Worm (Caenorhabditis elegans) whole organism, mixed stage, embryonic: ENCODE measurements around the gene ndub-2.

Source experiments
- M03D4.4 ChIP-seq: sonication (generic microtip); optimal IDR thresholded peaks from 2 replicates; lab custom pipeline; 2017; ENCODE audit warnings: mild to moderate bottlenecking, missing genetic modification characterization, missing compliant biosample characterization
- blmp-1 ChIP-seq: fragments of 150-350 bp; optimal IDR thresholded peaks from 2 replicates; lab custom pipeline; 2014; ENCODE audit warnings: missing biosample characterization, missing genetic modification characterization
- ceh-43 ChIP-seq: fragments of 200-800 bp; sonication (Bioruptor generic); optimal IDR thresholded peaks from 2 replicates; lab custom pipeline; 2018; ENCODE audit warnings: mild to moderate bottlenecking, missing genetic modification characterization, moderate library complexity, missing compliant biosample characterization
- ceh-83 ChIP-seq: fragments of 200-800 bp; sonication (Bioruptor generic); optimal IDR thresholded peaks from 2 replicates; lab custom pipeline; 2018; ENCODE audit warnings: mild to moderate bottlenecking, missing genetic modification characterization, missing compliant biosample characterization
- ces-1 ChIP-seq: fragments of 150-350 bp; optimal IDR thresholded peaks from 2 replicates; lab custom pipeline; 2014; ENCODE audit warnings: missing biosample characterization, missing genetic modification reagents, missing genetic modification characterization
- cnd-1 ChIP-seq: fragments of 200-800 bp; sonication (Bioruptor generic); optimal IDR thresholded peaks from 2 replicates; lab custom pipeline; 2018; ENCODE audit warnings: mild to moderate bottlenecking, missing genetic modification characterization, missing compliant biosample characterization
- drap-1 ChIP-seq: fragments of 200-800 bp; sonication (Bioruptor generic); optimal IDR thresholded peaks from 3 replicates; lab custom pipeline; 2018; ENCODE audit warnings: mild to moderate bottlenecking, missing genetic modification characterization, missing compliant biosample characterization
- elt-1 ChIP-seq: sonication (generic microtip); optimal IDR thresholded peaks from 2 replicates; lab custom pipeline; 2017; ENCODE audit warnings: missing genetic modification characterization, mild to moderate bottlenecking, missing compliant biosample characterization, antibody characterized with exemption, moderate library complexity, borderline replicate concordance; ENCODE audit not compliant: insufficient read depth
- elt-3 ChIP-seq: fragments of 150-350 bp; optimal IDR thresholded peaks from 2 replicates; lab custom pipeline; 2014; ENCODE audit warnings: missing biosample characterization, missing genetic modification characterization
- flh-1 ChIP-seq: fragments of 200-800 bp; sonication (Bioruptor generic); optimal IDR thresholded peaks from 2 replicates; lab custom pipeline; 2018; ENCODE audit warnings: mild to moderate bottlenecking, missing genetic modification characterization, moderate library complexity, missing compliant biosample characterization
- ham-2 ChIP-seq: fragments of 200-800 bp; sonication (Bioruptor generic); optimal IDR thresholded peaks from 2 replicates; lab custom pipeline; 2018; ENCODE audit warnings: mild to moderate bottlenecking, missing genetic modification characterization, missing compliant biosample characterization
- hlh-1 ChIP-seq: fragments of 150-350 bp; optimal IDR thresholded peaks from 2 replicates; lab custom pipeline; 2014; ENCODE audit warnings: missing biosample characterization, missing genetic modification reagents, missing genetic modification characterization
- lin-32 ChIP-seq: fragments of 200-800 bp; sonication (Bioruptor generic); optimal IDR thresholded peaks from 2 replicates; lab custom pipeline; 2018; ENCODE audit warnings: mild to moderate bottlenecking, missing genetic modification characterization, missing compliant biosample characterization
- lsy-2 ChIP-seq: fragments of 150-350 bp; optimal IDR thresholded peaks from 2 replicates; lab custom pipeline; 2014; ENCODE audit warnings: missing biosample characterization, missing genetic modification characterization
- mls-2 ChIP-seq: sonication (generic microtip); optimal IDR thresholded peaks from 2 replicates; lab custom pipeline; 2016; ENCODE audit warnings: mild to moderate bottlenecking, missing genetic modification characterization, moderate library complexity, missing compliant biosample characterization
- nhr-12 ChIP-seq: fragments of 150-350 bp; optimal IDR thresholded peaks from 2 replicates; lab custom pipeline; 2014; ENCODE audit warnings: missing biosample characterization, missing genetic modification characterization
- nhr-237 ChIP-seq: fragments of 150-350 bp; optimal IDR thresholded peaks from 2 replicates; lab custom pipeline; 2014; ENCODE audit warnings: missing biosample characterization, missing genetic modification characterization
- nhr-76 ChIP-seq: sonication (generic microtip); optimal IDR thresholded peaks from 2 replicates; lab custom pipeline; 2017; ENCODE audit warnings: missing biosample characterization, missing genetic modification characterization
- pha-4 ChIP-seq: fragments of 150-350 bp; optimal IDR thresholded peaks from 2 replicates; lab custom pipeline; 2018; ENCODE audit warnings: missing biosample characterization, missing genetic modification reagents, missing genetic modification characterization
- sem-2 ChIP-seq: fragments of 200-800 bp; sonication (Bioruptor generic); optimal IDR thresholded peaks from 2 replicates; lab custom pipeline; 2018; ENCODE audit warnings: mild to moderate bottlenecking, missing genetic modification characterization, missing compliant biosample characterization
- snpc-4 ChIP-seq: fragments of 150-350 bp; optimal IDR thresholded peaks from 2 replicates; lab custom pipeline; 2014; ENCODE audit warnings: missing biosample characterization, missing genetic modification characterization
- sptf-1 ChIP-seq: sonication (generic microtip); optimal IDR thresholded peaks from 2 replicates; lab custom pipeline; 2017; ENCODE audit warnings: mild to moderate bottlenecking, missing genetic modification characterization, moderate library complexity, missing compliant biosample characterization
- unc-120 ChIP-seq: sonication (generic microtip); optimal IDR thresholded peaks from 2 replicates; lab custom pipeline; 2017; ENCODE audit warnings: missing genetic modification characterization, missing compliant biosample characterization; ENCODE audit not compliant: poor library complexity, severe bottlenecking
- unc-62 ChIP-seq: fragments of 150-350 bp; optimal IDR thresholded peaks from 2 replicates; lab custom pipeline; 2014; ENCODE audit warnings: missing biosample characterization, missing genetic modification reagents, missing genetic modification characterization
- zip-8 ChIP-seq: fragments of 150-350 bp; optimal IDR thresholded peaks from 2 replicates; lab custom pipeline; 2014; ENCODE audit warnings: missing biosample characterization, missing genetic modification characterization
- ztf-11 ChIP-seq: fragments of 150-350 bp; optimal IDR thresholded peaks from 2 replicates; lab custom pipeline; 2014; ENCODE audit warnings: missing biosample characterization, missing genetic modification characterization

ndub-2 gene

ce11 chrII:9007741-9008140 is 11.6 kb downstream of the ndub-2 start:
- TF ChIP-seq lsy-2: no peak
- no peak for TF ChIP-seq flh-1 (GFP tag; lab: Kevin White, UChicago)
- no peak for TF ChIP-seq M03D4.4 (tag; lab: Kevin White, UChicago)
- no peak for TF ChIP-seq ceh-43 (GFP tag; lab: Kevin White, UChicago)
- no peak for TF ChIP-seq nhr-12 (tag; lab: Kevin White, UChicago)
- TF ChIP-seq nhr-237 (tag; lab: Kevin White, UChicago): no peak

DNA sequence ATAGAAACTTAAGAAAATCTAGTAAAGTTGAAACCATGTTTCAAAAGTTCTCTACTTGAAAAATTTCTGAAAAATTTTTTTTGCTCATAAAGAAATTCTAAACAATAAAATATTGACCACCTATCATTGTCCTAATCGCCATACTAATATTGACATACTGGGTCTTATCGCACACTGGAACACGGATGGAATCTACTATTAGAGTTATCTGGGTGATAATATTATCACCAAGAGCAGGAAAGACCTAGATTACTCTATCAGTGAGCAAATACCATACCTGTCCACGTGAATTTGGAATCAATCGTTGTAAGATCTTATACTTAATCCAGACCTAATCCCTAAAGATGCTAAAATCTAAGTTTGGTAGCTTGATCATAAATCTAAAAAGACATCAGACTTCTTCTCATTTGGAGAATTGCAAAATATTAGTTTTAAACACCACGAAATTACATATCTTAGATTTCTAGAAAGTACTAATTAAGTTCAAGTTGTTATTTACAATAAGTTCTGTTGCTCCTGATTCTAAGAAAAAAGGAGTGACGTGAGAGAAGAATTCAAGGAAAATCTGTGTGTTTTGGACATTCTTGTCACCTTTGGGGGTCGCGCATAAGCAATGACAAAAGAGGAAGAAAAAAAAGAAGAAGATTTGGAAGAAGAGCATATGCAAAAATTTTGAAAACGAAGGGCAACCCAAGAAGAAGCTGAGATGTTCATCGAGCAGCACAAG is 14.0 kb downstream of the ndub-2 start:
- TF ChIP-seq nhr-237 (tag; lab: Kevin White, UChicago) (no peak), blmp-1 (tag; lab: Kevin White, UChicago) (no peak), ceh-83 (GFP tag; lab: Kevin White, UChicago) (no peak), flh-1 (GFP tag; lab: Kevin White, UChicago) (no peak), M03D4.4 (tag; lab: Kevin White, UChicago) (no peak), cnd-1 (tag; lab: Kevin White, UChicago) (no peak), ces-1 (GFP tag; lab: Kevin White, UChicago) (no peak), nhr-12 (tag; lab: Kevin White, UChicago) (no peak), sptf-1 (tag; lab: Kevin White, UChicago) (no peak), hlh-1 (tag; lab: Kevin White, UChicago) (no peak), elt-3 (no peak), ztf-11 (tag; lab: Kevin White, UChicago) (no peak), snpc-4 (tag; lab: Kevin White, UChicago) (no peak), lin-32 (GFP tag; lab: Kevin White, UChicago) (no peak), ceh-43 (GFP tag; lab: Kevin White, UChicago) (no peak), zip-8 (tag; lab: Kevin White, UChicago) (no peak), elt-1 (tag; lab: Kevin White, UChicago) (no peak)

DNA sequence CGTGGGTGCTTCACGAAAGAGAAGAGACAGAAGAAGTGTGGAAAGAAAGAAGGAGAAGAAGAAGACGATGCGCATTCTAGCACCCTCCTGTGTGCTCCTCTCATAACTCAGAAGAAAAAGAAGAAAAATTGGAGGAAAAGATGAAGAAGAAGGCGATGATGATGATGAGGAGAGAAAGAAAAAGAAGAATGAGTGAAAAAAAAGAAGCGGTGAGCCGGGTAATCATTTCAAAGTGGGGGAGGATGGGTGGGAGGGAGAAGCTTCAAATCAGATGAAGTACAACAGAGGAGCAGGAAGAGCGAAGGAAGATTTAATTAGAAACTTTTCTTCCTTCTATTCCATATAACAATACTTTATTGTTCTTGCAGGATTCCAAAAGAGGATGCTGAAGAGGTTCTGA is 14.5 kb downstream of the ndub-2 start:
- no peak for TF ChIP-seq nhr-76 (tag; lab: Kevin White, UChicago)
- TF ChIP-seq snpc-4 (tag; lab: Kevin White, UChicago): no peak
- no peak for TF ChIP-seq sem-2 (GFP tag; lab: Kevin White, UChicago)
- peak; percentile 70 for TF ChIP-seq ces-1 (GFP tag; lab: Kevin White, UChicago)
- no peak for TF ChIP-seq elt-1 (tag; lab: Kevin White, UChicago)
- no peak for TF ChIP-seq drap-1 (GFP tag; lab: Kevin White, UChicago)
- no peak for TF ChIP-seq elt-3
- TF ChIP-seq mls-2 (tag; lab: Kevin White, UChicago): peak; percentile 7
- no peak for TF ChIP-seq nhr-12 (tag; lab: Kevin White, UChicago)
- no peak for TF ChIP-seq flh-1 (GFP tag; lab: Kevin White, UChicago)
- no peak for TF ChIP-seq pha-4 (tag; lab: Kevin White, UChicago)
- TF ChIP-seq unc-120 (tag; lab: Kevin White, UChicago): no peak

DNA sequence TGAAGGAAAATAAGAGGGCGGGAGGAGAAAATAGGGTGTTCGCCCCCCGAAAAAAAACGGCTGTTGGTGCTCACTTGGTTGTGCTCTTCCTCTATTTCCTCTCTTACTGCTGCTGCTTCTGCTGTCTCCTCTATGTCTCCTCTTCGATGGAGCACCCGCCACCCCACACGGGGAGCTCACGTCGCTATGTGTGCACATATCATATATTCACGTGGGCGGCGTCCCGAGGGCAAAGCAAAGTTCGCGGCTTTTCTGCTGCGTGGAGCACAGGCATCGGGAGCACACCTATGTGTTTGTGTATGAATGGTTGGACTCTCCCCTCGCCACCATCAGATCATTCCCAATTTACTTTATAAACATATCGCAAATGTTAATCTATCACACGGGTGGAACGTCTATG is 17.2 kb downstream of the ndub-2 start:
- TF ChIP-seq unc-62 (GFP tag; lab: Kevin White, UChicago) (no peak), unc-120 (tag; lab: Kevin White, UChicago) (peak; percentile 48), drap-1 (GFP tag; lab: Kevin White, UChicago) (peak; percentile 36), sptf-1 (tag; lab: Kevin White, UChicago) (peak; percentile 62), hlh-1 (tag; lab: Kevin White, UChicago) (peak; percentile 14)

ce11 chrII:9014188-9014587 is 18.0 kb downstream of the ndub-2 start:
- TF ChIP-seq ham-2 (GFP tag; lab: Kevin White, UChicago) (no peak), lin-32 (GFP tag; lab: Kevin White, UChicago) (no peak), snpc-4 (tag; lab: Kevin White, UChicago) (no peak), unc-62 (GFP tag; lab: Kevin White, UChicago) (no peak), blmp-1 (tag; lab: Kevin White, UChicago) (no peak), cnd-1 (tag; lab: Kevin White, UChicago) (no peak)
